Worm (Caenorhabditis elegans): ENCODE data around the gene T05B9.2.

DNA sequence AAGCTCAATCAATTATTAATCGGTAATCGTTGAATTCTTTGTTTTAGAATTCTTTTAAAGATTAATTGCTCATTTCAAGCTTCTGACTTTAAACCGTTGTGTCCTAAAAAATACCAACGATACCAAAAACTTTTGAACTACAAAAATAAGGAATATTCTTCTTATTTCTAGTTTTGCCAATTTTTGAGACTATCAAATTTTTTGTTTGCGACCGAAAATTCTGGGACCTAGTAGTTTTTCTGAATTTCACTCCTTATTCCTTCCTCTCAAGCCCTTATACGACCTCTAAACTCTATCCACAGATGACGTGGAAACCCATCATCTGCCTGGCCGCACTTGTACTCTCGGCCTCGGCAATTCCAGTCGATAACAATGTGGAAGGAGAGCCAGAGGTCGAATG is 13.2 kb downstream of the T05B9.2 start, which contains the start of gene cut-1:
- TF ChIP-seq jun-1 (tag; optimal IDR thresholded peaks at IDR 0.05) (no peak), nhr-12 (tag; optimal IDR thresholded peaks at IDR 0.05) (no peak), ztf-11 (tag; optimal IDR thresholded peaks at IDR 0.05) (no peak)
